Fruit fly (Drosophila melanogaster) whole organism, embryonic: ENCODE measurements around the gene PGRP-LF.

Experiments used
- Adf1 ChIP-seq: fragments of 200-800 bp; sonication (Bioruptor generic); IDR thresholded peaks from 2 replicates; pipeline ENCODE4 v1.3.6; 2022; ENCODE audit warnings: missing biosample characterization, missing genetic modification characterization
- Aef1 ChIP-seq: fragments of 200-800 bp; sonication (Bioruptor generic); IDR thresholded peaks from 3 replicates; pipeline ENCODE4 v1.3.6; 2022; ENCODE audit warnings: missing biosample characterization, missing genetic modification characterization
- Atf-2 ChIP-seq: fragments of 200-800 bp; sonication (Bioruptor generic); optimal IDR thresholded peaks from 2 replicates; lab custom pipeline; 2016; ENCODE audit warnings: missing biosample characterization, missing genetic modification characterization
- CG10543 ChIP-seq: fragments of 200-800 bp; sonication (Bioruptor generic); optimal IDR thresholded peaks from 3 replicates; lab custom pipeline; 2017; ENCODE audit warnings: missing biosample characterization, mild to moderate bottlenecking, missing genetic modification characterization, moderate library complexity
- CG11504 ChIP-seq: fragments of 200-800 bp; sonication (Bioruptor generic); optimal IDR thresholded peaks from 3 replicates; lab custom pipeline; 2019; ENCODE audit warnings: missing biosample characterization, mild to moderate bottlenecking, missing genetic modification characterization, moderate library complexity
- CG12236 ChIP-seq: fragments of 200-800 bp; sonication (Bioruptor generic); optimal IDR thresholded peaks from 2 replicates; lab custom pipeline; 2016; ENCODE audit warnings: missing biosample characterization, missing genetic modification characterization
- CG12769 ChIP-seq: fragments of 200-800 bp; sonication (Bioruptor generic); optimal IDR thresholded peaks from 2 replicates; lab custom pipeline; 2019; ENCODE audit warnings: missing biosample characterization, mild to moderate bottlenecking, missing genetic modification characterization, moderate library complexity
- CG34376 ChIP-seq: fragments of 200-800 bp; sonication (Bioruptor generic); optimal IDR thresholded peaks from 2 replicates; lab custom pipeline; 2018; ENCODE audit warnings: missing biosample characterization, mild to moderate bottlenecking, missing genetic modification characterization
- CG4328 ChIP-seq: fragments of 200-800 bp; sonication (Bioruptor generic); optimal IDR thresholded peaks from 3 replicates; lab custom pipeline; 2017; ENCODE audit warnings: missing biosample characterization, missing genetic modification reagents, missing genetic modification characterization
- CG6689 ChIP-seq: fragments of 200-800 bp; sonication (Bioruptor generic); IDR thresholded peaks from 2 replicates; pipeline ENCODE4 v1.3.6; 2022; ENCODE audit warnings: missing biosample characterization, missing genetic modification characterization
- CG6854 ChIP-seq: fragments of 200-800 bp; sonication (Bioruptor generic); optimal IDR thresholded peaks from 3 replicates; lab custom pipeline; 2017; ENCODE audit warnings: missing biosample characterization, mild to moderate bottlenecking, missing genetic modification characterization
- Dll ChIP-seq: fragments of 200-800 bp; sonication (Bioruptor generic); IDR thresholded peaks from 4 replicates; pipeline ENCODE4 v1.3.6; 2022; ENCODE audit warnings: missing biosample characterization, missing genetic modification characterization; ENCODE audit not compliant: partially characterized antibody
- Drgx ChIP-seq: fragments of 200-800 bp; sonication (Bioruptor generic); IDR thresholded peaks from 2 replicates; pipeline ENCODE4 v1.3.6; 2022; ENCODE audit warnings: missing biosample characterization, missing genetic modification characterization
- ERR ChIP-seq: fragments of 200-800 bp; sonication (Bioruptor generic); optimal IDR thresholded peaks from 2 replicates; lab custom pipeline; 2016; ENCODE audit warnings: missing biosample characterization, missing genetic modification characterization
- Elba2 ChIP-seq: fragments of 200-800 bp; sonication (Bioruptor generic); optimal IDR thresholded peaks from 3 replicates; lab custom pipeline; 2016; ENCODE audit warnings: missing biosample characterization, missing genetic modification characterization
- Med ChIP-seq: fragments of 200-800 bp; sonication (Bioruptor generic); peaks from one replicate; lab custom pipeline; 2016; ENCODE audit warnings: missing biosample characterization, missing genetic modification characterization, mild to moderate bottlenecking, inconsistent platforms, moderate library complexity
- Pdp1 ChIP-seq, 2 experiments: fragments of 200-800 bp; sonication (Bioruptor generic); optimal IDR thresholded peaks; 3 replicates each; lab custom pipeline; 2016; ENCODE audit warnings: missing biosample characterization in 2 of 2, missing genetic modification characterization in 2 of 2, mild to moderate bottlenecking in 1 of 2, moderate library complexity in 1 of 2
- Rfx ChIP-seq: fragments of 200-800 bp; sonication (Bioruptor generic); IDR thresholded peaks from 2 replicates; pipeline ENCODE4 v1.3.6; 2022; ENCODE audit warnings: missing biosample characterization, missing genetic modification characterization
- Rx ChIP-seq: fragments of 200-800 bp; sonication (Bioruptor generic); IDR thresholded peaks from 2 replicates; pipeline ENCODE4 v1.3.6; 2022; ENCODE audit warnings: missing biosample characterization, missing genetic modification characterization
- Trl ChIP-seq, 3 experiments: fragments of >200 bp in 2 of 3; fragments of 200-800 bp in 1 of 3; sonication (Bioruptor generic) in 1 of 3; optimal IDR thresholded peaks; 2 replicates in 1 of 3; 3 replicates in 2 of 3; lab custom pipeline; 2016 to 2017; ENCODE audit warnings: missing biosample characterization in 1 of 3, missing genetic modification characterization in 1 of 3
- Vsx1 ChIP-seq: fragments of 200-800 bp; sonication (Bioruptor generic); optimal IDR thresholded peaks from 2 replicates; lab custom pipeline; 2017; ENCODE audit warnings: missing biosample characterization, mild to moderate bottlenecking, missing genetic modification characterization, missing genetic modification reagents
- amos ChIP-seq: fragments of 200-800 bp; sonication (Bioruptor generic); IDR thresholded peaks from 2 replicates; pipeline ENCODE4 v1.3.6; 2022; ENCODE audit warnings: missing biosample characterization, missing genetic modification characterization; ENCODE audit not compliant: partially characterized antibody
- bsh ChIP-seq, 2 experiments: fragments of 200-800 bp; sonication (Bioruptor generic); optimal IDR thresholded peaks; 2 replicates each; lab custom pipeline; 2017 to 2018; ENCODE audit warnings: mild to moderate bottlenecking in 2 of 2, missing biosample characterization in 2 of 2, missing genetic modification characterization in 2 of 2, moderate library complexity in 1 of 2
- cad ChIP-seq: fragments of >200 bp; optimal IDR thresholded peaks from 2 replicates; lab custom pipeline; 2017; ENCODE audit warnings: missing biosample characterization, missing genetic modification characterization
- caup ChIP-seq: fragments of 200-800 bp; sonication (Bioruptor generic); optimal IDR thresholded peaks from 3 replicates; lab custom pipeline; 2017; ENCODE audit warnings: missing biosample characterization, mild to moderate bottlenecking, missing genetic modification characterization, moderate library complexity; ENCODE audit not compliant: severe bottlenecking
- chinmo ChIP-seq: fragments of 200-800 bp; sonication (Bioruptor generic); IDR thresholded peaks from 4 replicates; pipeline ENCODE4 v1.3.6; 2022; ENCODE audit warnings: missing biosample characterization, missing genetic modification characterization; ENCODE audit not compliant: partially characterized antibody
- corto ChIP-seq: fragments of 200-800 bp; sonication (Bioruptor generic); optimal IDR thresholded peaks from 2 replicates; lab custom pipeline; 2016; ENCODE audit warnings: missing biosample characterization, mild to moderate bottlenecking, missing genetic modification characterization, moderate library complexity
- crol ChIP-seq: fragments of 200-800 bp; sonication (Bioruptor generic); IDR thresholded peaks from 2 replicates; pipeline ENCODE4 v1.3.6; 2022; ENCODE audit warnings: missing biosample characterization, missing genetic modification characterization
- cwo ChIP-seq: fragments of 200-800 bp; sonication (Bioruptor generic); optimal IDR thresholded peaks from 3 replicates; lab custom pipeline; 2017; ENCODE audit warnings: missing biosample characterization, missing genetic modification characterization, mild to moderate bottlenecking, moderate library complexity, missing genetic modification reagents
- exex ChIP-seq: fragments of 200-800 bp; sonication (Bioruptor generic); optimal IDR thresholded peaks from 4 replicates; lab custom pipeline; 2018; ENCODE audit warnings: missing biosample characterization, mild to moderate bottlenecking, missing genetic modification characterization, moderate library complexity
- fd64A ChIP-seq: fragments of 200-800 bp; sonication (Bioruptor generic); optimal IDR thresholded peaks from 3 replicates; lab custom pipeline; 2018; ENCODE audit warnings: missing biosample characterization, mild to moderate bottlenecking, missing genetic modification characterization
- grn ChIP-seq: fragments of 200-800 bp; sonication (Bioruptor generic); optimal IDR thresholded peaks from 3 replicates; lab custom pipeline; 2017; ENCODE audit warnings: missing biosample characterization, missing genetic modification characterization
- kah ChIP-seq: fragments of 200-800 bp; sonication (Bioruptor generic); optimal IDR thresholded peaks from 2 replicates; lab custom pipeline; 2018; ENCODE audit warnings: missing biosample characterization, mild to moderate bottlenecking, missing genetic modification characterization
- lab ChIP-seq: fragments of 200-800 bp; sonication (Bioruptor generic); optimal IDR thresholded peaks from 3 replicates; lab custom pipeline; 2017; ENCODE audit warnings: missing biosample characterization, missing genetic modification characterization, mild to moderate bottlenecking, moderate library complexity, missing genetic modification reagents
- lbe ChIP-seq: fragments of 200-800 bp; sonication (Bioruptor generic); optimal IDR thresholded peaks from 2 replicates; lab custom pipeline; 2016; ENCODE audit warnings: missing biosample characterization, mild to moderate bottlenecking, missing genetic modification characterization
- mirr ChIP-seq: fragments of 200-800 bp; sonication (Bioruptor generic); optimal IDR thresholded peaks from 3 replicates; lab custom pipeline; 2018; ENCODE audit warnings: missing biosample characterization, mild to moderate bottlenecking, missing genetic modification characterization
- nom ChIP-seq: fragments of 200-800 bp; sonication (Bioruptor generic); optimal IDR thresholded peaks from 2 replicates; lab custom pipeline; 2017; ENCODE audit warnings: missing biosample characterization, missing genetic modification characterization, mild to moderate bottlenecking, moderate library complexity, missing genetic modification reagents
- psq ChIP-seq: fragments of 200-800 bp; sonication (Bioruptor generic); optimal IDR thresholded peaks from 2 replicates; lab custom pipeline; 2017; ENCODE audit warnings: missing biosample characterization, missing genetic modification characterization
- pum ChIP-seq: fragments of 200-800 bp; sonication (Bioruptor generic); optimal IDR thresholded peaks from 2 replicates; lab custom pipeline; 2016; ENCODE audit warnings: missing biosample characterization, missing genetic modification characterization
- rib ChIP-seq: fragments of 200-800 bp; sonication (Bioruptor generic); IDR thresholded peaks from 2 replicates; pipeline ENCODE4 v1.3.6; 2022; ENCODE audit warnings: missing biosample characterization, missing genetic modification characterization
- sd ChIP-seq: fragments of 200-800 bp; sonication (Bioruptor generic); optimal IDR thresholded peaks from 3 replicates; lab custom pipeline; 2018; ENCODE audit warnings: missing biosample characterization, mild to moderate bottlenecking, missing genetic modification characterization, moderate library complexity
- stc ChIP-seq: fragments of 200-800 bp; sonication (Bioruptor generic); IDR thresholded peaks from 2 replicates; pipeline ENCODE4 v1.3.6; 2022; ENCODE audit warnings: missing biosample characterization, missing genetic modification characterization
- sug ChIP-seq: fragments of 200-800 bp; optimal IDR thresholded peaks from 2 replicates; lab custom pipeline; 2019; ENCODE audit warnings: missing biosample characterization, mild to moderate bottlenecking, missing genetic modification characterization, moderate library complexity
- twi ChIP-seq: fragments of 200-800 bp; optimal IDR thresholded peaks from 2 replicates; lab custom pipeline; 2019; ENCODE audit warnings: missing biosample characterization, mild to moderate bottlenecking, missing genetic modification characterization, moderate library complexity

PGRP-LF gene

DNA sequence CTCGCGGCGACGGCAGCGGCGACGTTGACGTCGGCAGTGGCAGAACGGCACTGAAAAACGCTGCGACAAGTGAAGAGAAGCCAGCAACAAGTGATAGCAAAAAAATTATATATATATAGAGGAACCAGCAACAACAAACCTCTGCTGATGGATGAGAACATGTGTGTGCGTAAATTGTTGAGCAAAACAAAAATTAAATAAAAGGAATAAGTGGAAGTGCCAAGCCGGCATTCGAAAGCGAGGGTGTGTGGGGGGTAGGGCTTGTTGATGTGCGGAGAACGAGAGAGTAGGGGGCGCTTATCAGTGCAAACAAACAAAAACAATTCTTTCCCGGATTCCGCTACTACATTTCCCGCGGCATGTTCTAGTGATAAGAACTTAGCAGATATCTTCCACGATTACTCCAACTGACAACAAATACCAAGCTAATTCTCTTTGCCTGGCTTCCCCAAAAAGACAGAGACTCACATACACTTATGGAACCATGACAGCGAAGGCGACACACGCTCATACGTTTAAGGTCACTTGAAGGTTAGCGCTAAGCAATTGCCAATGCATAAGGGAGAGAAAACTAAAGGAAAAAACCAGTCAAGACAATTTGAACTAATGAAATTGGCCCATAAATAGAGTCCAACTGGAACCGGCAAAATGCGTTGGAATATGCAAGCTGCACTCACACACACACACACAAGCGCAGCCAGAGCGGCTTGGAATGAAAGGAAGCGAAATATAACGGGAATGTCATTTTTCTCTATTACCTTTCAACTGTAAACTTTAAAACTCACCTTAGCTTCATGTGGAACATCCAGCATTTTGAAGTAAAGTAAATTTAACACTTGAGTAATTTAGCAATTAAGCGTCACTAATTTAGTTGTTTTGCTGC, 8.7 kb downstream of the PGRP-LF start (continued):
- TF ChIP-seq Aef1 (GFP tag; lab: Robert Waterston, UW), result peak; percentile 9; the same call in 1 of the 3 replicates
- no peak for TF ChIP-seq fd64A (GFP tag; lab: Kevin White, UChicago)
- no peak for TF ChIP-seq cad (GFP tag; lab: Kevin White, UChicago)
- TF ChIP-seq grn, result peak; percentile 33
- TF ChIP-seq corto (GFP tag; lab: Kevin White, UChicago), result peak; percentile 64
- no peak for TF ChIP-seq Med (GFP tag; lab: Kevin White, UChicago)
- TF ChIP-seq Trl (optimal IDR thresholded peaks at IDR 0.05; lab: Kevin White, UChicago), result peak in 1 of 2 experiments; percentile 25
- no peak for TF ChIP-seq Trl (GFP tag; optimal IDR thresholded peaks at IDR 0.05; lab: Kevin White, UChicago)
- peak; percentile 75 for TF ChIP-seq Vsx1 (GFP tag; lab: Kevin White, UChicago)
- peak; percentile 87 for TF ChIP-seq sd (tag; lab: Kevin White, UChicago)
- TF ChIP-seq Dll (GFP tag; lab: Robert Waterston, UW), result 0 out of 4 replicates have a peak, but pooled peaks have one; percentile 23
- TF ChIP-seq pum (GFP tag; lab: Kevin White, UChicago), result no peak
- TF ChIP-seq caup, result peak; percentile 15
- TF ChIP-seq exex (tag; lab: Kevin White, UChicago), result peak; percentile 22
- peak; percentile 16; the same call in 1 of the 2 replicates for TF ChIP-seq amos
- 0 out of 2 replicates have a peak, but pooled peaks have one; percentile 13 for TF ChIP-seq Rfx (GFP tag; lab: Robert Waterston, UW)
- TF ChIP-seq CG12236 (GFP tag; lab: Kevin White, UChicago), result no peak
- TF ChIP-seq CG6689 (GFP tag; lab: Robert Waterston, UW), result no peak
- TF ChIP-seq CG11504, result no peak
- TF ChIP-seq Pdp1 (GFP tag; optimal IDR thresholded peaks at IDR 0.05; lab: Kevin White, UChicago), result peak in 1 of 2 experiments; percentile 33
- peak; percentile 58 for TF ChIP-seq CG34376 (GFP tag; lab: Kevin White, UChicago)
- no peak for TF ChIP-seq CG6854 (GFP tag; lab: Kevin White, UChicago)
- peak in 1 of 2 experiments; percentile 45 for TF ChIP-seq bsh (GFP tag; optimal IDR thresholded peaks at IDR 0.05; lab: Kevin White, UChicago)
- peak; percentile 83 for TF ChIP-seq CG10543
- TF ChIP-seq mirr (GFP tag; lab: Kevin White, UChicago), result peak; percentile 26
- 0 out of 2 replicates have a peak, but pooled peaks have one; percentile 28 for TF ChIP-seq rib (GFP tag; lab: Robert Waterston, UW)
- peak; percentile 52 for TF ChIP-seq sug (tag; lab: Kevin White, UChicago)
- TF ChIP-seq ERR (GFP tag; lab: Kevin White, UChicago), result peak; percentile 98
- TF ChIP-seq crol, result peak; percentile 93
- no peak for TF ChIP-seq CG4328 (GFP tag; lab: Kevin White, UChicago)
- peak; percentile 12 for TF ChIP-seq lab (GFP tag; lab: Kevin White, UChicago)
- TF ChIP-seq kah (GFP tag; lab: Kevin White, UChicago), result peak; percentile 20
- peak; percentile 21 for TF ChIP-seq cwo (GFP tag; lab: Kevin White, UChicago)
- peak; percentile 60 for TF ChIP-seq CG12769 (tag; lab: Kevin White, UChicago)
- TF ChIP-seq Atf-2 (GFP tag; lab: Kevin White, UChicago), result no peak
- TF ChIP-seq Elba2 (GFP tag; lab: Kevin White, UChicago), result peak; percentile 43
- TF ChIP-seq Drgx, result peak; percentile 44; the same call in 1 of the 2 replicates
- no peak for TF ChIP-seq Rx (GFP tag; lab: Robert Waterston, UW)
- TF ChIP-seq chinmo, result peak; percentile 72; the same call in 2 of the 4 replicates
- peak; percentile 13 for TF ChIP-seq psq (GFP tag; lab: Kevin White, UChicago)
- TF ChIP-seq Adf1 (GFP tag; lab: Robert Waterston, UW), result peak; percentile 92
- peak; percentile 25 for TF ChIP-seq twi
- TF ChIP-seq nom, result peak; percentile 69
- 0 out of 2 replicates have a peak, but pooled peaks have one; percentile 19 for TF ChIP-seq stc (GFP tag; lab: Robert Waterston, UW)
- peak; percentile 23 for TF ChIP-seq lbe (GFP tag; lab: Kevin White, UChicago)
